Worm (Caenorhabditis elegans) whole organism, L3 larva: ENCODE measurements around the gene C15H9.11.

Experiments used
- R02D3.7 ChIP-seq: fragments of 150-350 bp; optimal IDR thresholded peaks from 2 replicates; lab custom pipeline; 2014; ENCODE audit warnings: missing biosample characterization, missing genetic modification characterization
- ZK546.5 ChIP-seq: sonication (generic microtip); optimal IDR thresholded peaks from 2 replicates; lab custom pipeline; 2017; ENCODE audit warnings: missing biosample characterization, missing genetic modification characterization
- aly-2 ChIP-seq: fragments of 150-350 bp; optimal IDR thresholded peaks from 2 replicates; lab custom pipeline; 2014; ENCODE audit warnings: missing biosample characterization, missing genetic modification characterization
- ceh-16 ChIP-seq: sonication (generic microtip); optimal IDR thresholded peaks from 2 replicates; lab custom pipeline; 2017; ENCODE audit warnings: missing biosample characterization, missing genetic modification characterization
- ceh-28 ChIP-seq: fragments of 150-350 bp; optimal IDR thresholded peaks from 2 replicates; lab custom pipeline; 2014; ENCODE audit warnings: missing biosample characterization, missing genetic modification reagents, missing genetic modification characterization
- ceh-9 ChIP-seq: sonication (generic microtip); optimal IDR thresholded peaks from 2 replicates; lab custom pipeline; 2018; ENCODE audit warnings: missing biosample characterization, missing genetic modification characterization
- daf-12 ChIP-seq: fragments of 150-350 bp; optimal IDR thresholded peaks from 2 replicates; lab custom pipeline; 2014; ENCODE audit warnings: missing biosample characterization, missing genetic modification reagents, missing genetic modification characterization
- egl-27 ChIP-seq: sonication (generic microtip); optimal IDR thresholded peaks from 4 replicates; lab custom pipeline; 2017; ENCODE audit warnings: missing biosample characterization, missing genetic modification reagents, missing genetic modification characterization
- egl-5 ChIP-seq: fragments of 150-350 bp; optimal IDR thresholded peaks from 2 replicates; lab custom pipeline; 2017; ENCODE audit warnings: missing biosample characterization, missing genetic modification reagents, missing genetic modification characterization, inconsistent platforms
- elt-1 ChIP-seq: fragments of 150-350 bp; optimal IDR thresholded peaks from 2 replicates; lab custom pipeline; 2014; ENCODE audit warnings: missing biosample characterization, missing genetic modification characterization
- elt-2 ChIP-seq: sonication (generic microtip); optimal IDR thresholded peaks from 2 replicates; lab custom pipeline; 2016; ENCODE audit warnings: missing genetic modification reagents, mild to moderate bottlenecking, missing genetic modification characterization, missing compliant biosample characterization
- elt-3 ChIP-seq, 3 experiments: fragments of 150-350 bp in 1 of 3; sonication (generic microtip) in 2 of 3; optimal IDR thresholded peaks; 2 replicates in 2 of 3; 4 replicates in 1 of 3; lab custom pipeline; 2014 to 2017; ENCODE audit warnings: missing biosample characterization in 3 of 3, missing genetic modification characterization in 3 of 3
- eor-1 ChIP-seq, 2 experiments: fragments of 150-350 bp; optimal IDR thresholded peaks; 2 replicates each; lab custom pipeline; 2014 to 2018; ENCODE audit warnings: missing biosample characterization in 2 of 2, missing genetic modification characterization in 2 of 2
- fkh-10 ChIP-seq: sonication (generic microtip); optimal IDR thresholded peaks from 2 replicates; lab custom pipeline; 2017; ENCODE audit warnings: missing biosample characterization, missing genetic modification reagents, missing genetic modification characterization
- fos-1 ChIP-seq: fragments of 150-350 bp; optimal IDR thresholded peaks from 2 replicates; lab custom pipeline; 2014; ENCODE audit warnings: missing biosample characterization, missing genetic modification characterization
- hmg-11 ChIP-seq: sonication (generic microtip); optimal IDR thresholded peaks from 2 replicates; lab custom pipeline; 2016; ENCODE audit warnings: missing genetic modification characterization, missing compliant biosample characterization
- jun-1 ChIP-seq: fragments of 150-350 bp; optimal IDR thresholded peaks from 2 replicates; lab custom pipeline; 2014; ENCODE audit warnings: missing biosample characterization, missing genetic modification reagents, missing genetic modification characterization
- lin-15B ChIP-seq: fragments of 150-350 bp; optimal IDR thresholded peaks from 2 replicates; lab custom pipeline; 2014; ENCODE audit warnings: missing biosample characterization, missing genetic modification characterization
- lin-39 ChIP-seq: fragments of 150-350 bp; optimal IDR thresholded peaks from 2 replicates; lab custom pipeline; 2018; ENCODE audit warnings: missing biosample characterization, missing genetic modification reagents, missing genetic modification characterization
- lsy-12 ChIP-seq: sonication (generic microtip); optimal IDR thresholded peaks from 2 replicates; lab custom pipeline; 2016; ENCODE audit warnings: mild to moderate bottlenecking, missing genetic modification characterization, missing compliant biosample characterization
- mml-1 ChIP-seq: fragments of 150-350 bp; sonication (generic microtip); optimal IDR thresholded peaks from 3 replicates; lab custom pipeline; 2014; ENCODE audit warnings: missing biosample characterization, missing genetic modification characterization
- nhr-11 ChIP-seq: fragments of 150-350 bp; optimal IDR thresholded peaks from 2 replicates; lab custom pipeline; 2014; ENCODE audit warnings: missing biosample characterization, missing genetic modification characterization
- nhr-12 ChIP-seq: fragments of 150-350 bp; optimal IDR thresholded peaks from 2 replicates; lab custom pipeline; 2014; ENCODE audit warnings: missing biosample characterization, missing genetic modification characterization
- nhr-23 ChIP-seq: fragments of 150-350 bp; optimal IDR thresholded peaks from 2 replicates; lab custom pipeline; 2014; ENCODE audit warnings: missing biosample characterization, missing genetic modification reagents, missing genetic modification characterization
- nhr-237 ChIP-seq: fragments of 150-350 bp; optimal IDR thresholded peaks from 2 replicates; lab custom pipeline; 2014; ENCODE audit warnings: missing biosample characterization, missing genetic modification characterization
- nhr-25 ChIP-seq: sonication (generic microtip); optimal IDR thresholded peaks from 2 replicates; lab custom pipeline; 2017; ENCODE audit warnings: missing biosample characterization, missing genetic modification characterization
- nhr-28 ChIP-seq: fragments of 150-350 bp; optimal IDR thresholded peaks from 2 replicates; lab custom pipeline; 2014; ENCODE audit warnings: missing biosample characterization, missing genetic modification characterization
- nhr-43 ChIP-seq: sonication (generic microtip); optimal IDR thresholded peaks from 2 replicates; lab custom pipeline; 2016; ENCODE audit warnings: mild to moderate bottlenecking, missing genetic modification characterization, missing compliant biosample characterization; ENCODE audit not compliant: poor library complexity, severe bottlenecking
- nhr-76 ChIP-seq: fragments of 150-350 bp; sonication (generic microtip); optimal IDR thresholded peaks from 5 replicates; lab custom pipeline; 2014; ENCODE audit warnings: missing biosample characterization, missing genetic modification characterization
- nhr-77 ChIP-seq: fragments of 150-350 bp; optimal IDR thresholded peaks from 2 replicates; lab custom pipeline; 2014; ENCODE audit warnings: missing biosample characterization, missing genetic modification characterization
- pha-4 ChIP-seq: fragments of 150-350 bp; optimal IDR thresholded peaks from 2 replicates; lab custom pipeline; 2014; ENCODE audit warnings: missing biosample characterization, missing genetic modification reagents, missing genetic modification characterization
- pqm-1 ChIP-seq: fragments of 150-350 bp; optimal IDR thresholded peaks from 2 replicates; lab custom pipeline; 2017; ENCODE audit warnings: missing biosample characterization, missing genetic modification characterization, inconsistent platforms
- sea-2 ChIP-seq: fragments of 150-350 bp; sonication (generic microtip); optimal IDR thresholded peaks from 4 replicates; lab custom pipeline; 2014; ENCODE audit warnings: missing biosample characterization, missing genetic modification reagents, missing genetic modification characterization
- skn-1 ChIP-seq: fragments of 150-350 bp; optimal IDR thresholded peaks from 2 replicates; lab custom pipeline; 2014; ENCODE audit warnings: missing biosample characterization, missing genetic modification characterization
- snpc-4 ChIP-seq: fragments of 150-350 bp; optimal IDR thresholded peaks from 2 replicates; lab custom pipeline; 2014; ENCODE audit warnings: missing biosample characterization, missing genetic modification characterization
- tbx-2 ChIP-seq: sonication (generic microtip); optimal IDR thresholded peaks from 2 replicates; lab custom pipeline; 2016; ENCODE audit warnings: mild to moderate bottlenecking, missing genetic modification characterization, missing compliant biosample characterization
- unc-62 ChIP-seq: fragments of 150-350 bp; sonication (generic microtip); optimal IDR thresholded peaks from 4 replicates; lab custom pipeline; 2014; ENCODE audit warnings: missing biosample characterization, missing genetic modification reagents, missing genetic modification characterization
- zag-1 ChIP-seq: fragments of 150-350 bp; optimal IDR thresholded peaks from 2 replicates; lab custom pipeline; 2014; ENCODE audit warnings: missing biosample characterization, missing genetic modification characterization
- ztf-11 ChIP-seq: fragments of 150-350 bp; optimal IDR thresholded peaks from 2 replicates; lab custom pipeline; 2014; ENCODE audit warnings: missing biosample characterization, missing genetic modification characterization

C15H9.11 gene

DNA sequence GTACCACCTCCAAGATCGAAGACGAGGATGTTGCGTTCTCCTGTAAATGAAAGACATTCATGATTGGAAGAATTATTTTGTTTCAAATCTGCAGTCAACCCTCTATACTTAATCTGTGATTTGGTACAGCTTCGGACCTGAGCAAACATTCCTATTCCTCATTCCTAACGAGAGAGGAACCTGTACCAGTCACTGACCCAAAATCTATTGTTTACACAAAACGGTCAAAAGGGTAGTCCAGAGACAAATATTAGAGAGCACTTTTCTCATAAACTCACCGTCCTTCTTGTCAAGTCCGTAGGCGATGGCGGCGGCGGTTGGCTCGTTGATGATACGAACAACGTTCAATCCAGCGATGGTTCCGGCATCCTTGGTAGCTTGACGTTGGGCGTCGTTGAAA is 12.4 kb downstream of the C15H9.11 start:
- TF ChIP-seq pha-4 (tag; lab: Kevin White, UChicago) (peak; percentile 56), nhr-11 (tag; lab: Kevin White, UChicago) (no peak)

DNA sequence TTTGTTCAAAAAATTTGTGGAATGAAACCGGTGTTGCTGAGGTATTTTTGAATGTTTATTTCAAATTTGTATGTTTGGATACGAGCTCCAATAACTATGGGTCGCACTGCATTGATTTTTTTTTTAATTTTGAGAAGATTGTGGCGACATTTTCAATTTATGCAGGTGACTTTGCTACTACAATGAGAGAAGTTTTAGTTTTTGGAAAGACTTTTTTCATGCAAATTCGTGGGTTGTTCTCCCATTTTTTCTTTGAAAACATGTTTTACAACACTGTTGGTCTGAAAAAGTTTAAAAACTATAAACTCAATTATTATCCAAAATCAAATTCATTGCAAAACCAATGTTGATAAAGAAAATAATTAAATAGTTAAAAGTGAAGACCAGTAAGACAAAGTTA is 14.5 kb downstream of the C15H9.11 start:
- TF ChIP-seq pqm-1 (tag; lab: Kevin White, UChicago) (peak; percentile 29), lsy-12 (tag; lab: Kevin White, UChicago) (peak; percentile 62), nhr-43 (tag; lab: Kevin White, UChicago) (peak; percentile 68), zag-1 (tag; lab: Kevin White, UChicago) (no peak), nhr-77 (tag; lab: Kevin White, UChicago) (peak; percentile 36), skn-1 (peak; percentile 13), nhr-23 (tag; lab: Kevin White, UChicago) (peak; percentile 41), eor-1 (tag; optimal IDR thresholded peaks at IDR 0.05; lab: Kevin White, UChicago) (no peak), fkh-10 (no peak), R02D3.7 (tag; lab: Kevin White, UChicago) (no peak), ceh-28 (tag; lab: Kevin White, UChicago) (peak; percentile 63), elt-2 (tag; lab: Kevin White, UChicago) (peak; percentile 33), nhr-76 (tag; lab: Kevin White, UChicago) (no peak), aly-2 (peak; percentile 58), fos-1 (tag; lab: Kevin White, UChicago) (peak; percentile 78)

DNA sequence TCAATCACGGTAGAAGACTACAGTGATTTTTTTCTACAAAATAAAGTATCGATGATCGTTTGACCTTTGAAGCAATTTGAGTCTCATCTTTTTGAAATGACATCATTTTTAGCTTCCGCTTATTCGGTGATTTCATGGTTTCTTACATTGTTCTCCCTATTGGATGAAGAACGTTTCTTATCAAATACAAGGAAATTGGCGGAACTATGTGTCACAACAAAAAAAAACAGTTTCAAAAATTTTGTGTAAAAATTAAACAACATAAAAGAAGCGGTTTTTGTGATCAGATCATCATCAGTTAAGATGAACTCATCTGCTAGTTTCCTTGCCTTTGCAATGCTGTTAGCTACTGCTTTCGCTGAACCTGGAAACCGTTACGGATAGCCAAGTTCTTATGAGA is 15.5 kb downstream of the C15H9.11 start, which contains the start of gene C45B2.8:
TSS of gene C45B2.8 (plus strand) at position 301 of the 400 bp plus-strand sequence.
- TF ChIP-seq nhr-28 (tag; lab: Kevin White, UChicago): no peak
- no peak for TF ChIP-seq nhr-77 (tag; lab: Kevin White, UChicago)

DNA sequence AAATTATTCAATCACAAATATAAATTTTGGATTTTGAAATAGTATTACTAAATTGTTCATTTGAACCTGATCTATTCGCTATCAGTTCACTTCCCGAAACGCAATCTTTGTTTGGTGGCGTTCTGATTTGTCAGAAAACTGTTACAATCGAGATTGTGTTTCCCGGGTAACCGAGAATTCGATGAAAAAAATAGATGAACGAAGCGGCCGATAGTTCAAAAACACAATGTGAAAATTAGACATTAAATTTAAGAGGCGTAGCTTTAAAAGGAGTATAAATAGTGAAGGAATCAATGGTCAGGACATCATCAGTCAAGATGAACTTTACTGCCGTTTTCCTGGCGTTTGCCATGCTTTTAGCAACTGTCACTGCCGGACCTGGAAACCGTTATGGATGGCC is 17.4 kb downstream of the C15H9.11 start, which contains the start of gene C45B2.1:
TSS of gene C45B2.1 (plus strand) at position 301 of the 400 bp plus-strand sequence.
- TF ChIP-seq R02D3.7 (tag; lab: Kevin White, UChicago) (no peak), aly-2 (no peak), unc-62 (GFP tag; lab: Kevin White, UChicago) (no peak), snpc-4 (tag; lab: Kevin White, UChicago) (no peak)
- TF ChIP-seq, all 47 proteins: peak for 0

DNA sequence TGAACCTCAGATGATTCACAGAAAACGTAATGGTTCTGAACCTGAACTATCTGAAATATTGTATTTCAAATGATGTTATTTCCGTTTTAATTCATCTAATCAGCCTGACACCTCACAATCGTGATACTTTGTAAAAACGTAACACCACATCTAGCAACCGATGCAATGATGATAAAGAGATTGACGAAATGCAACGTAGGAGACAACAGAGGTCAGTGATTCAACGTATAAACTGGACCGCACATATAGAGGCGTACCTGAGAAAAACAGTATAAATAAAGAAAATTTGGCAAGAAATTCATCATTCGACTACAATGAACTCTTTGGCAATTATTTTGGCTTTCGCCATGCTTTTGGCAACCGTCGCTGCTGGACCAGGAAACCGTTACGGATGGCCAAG is 18.8 kb downstream of the C15H9.11 start, which contains the start of gene C45B2.2:
TSS of gene C45B2.2 (plus strand) at position 301 of the 400 bp plus-strand sequence.
- TF ChIP-seq sea-2 (no peak), ZK546.5 (tag; lab: Kevin White, UChicago) (no peak), nhr-23 (tag; lab: Kevin White, UChicago) (no peak), nhr-237 (no peak), ceh-16 (tag; lab: Kevin White, UChicago) (no peak), zag-1 (tag; lab: Kevin White, UChicago) (no peak), lin-15B (tag; lab: Kevin White, UChicago) (no peak), elt-1 (tag; lab: Kevin White, UChicago) (no peak)
- TF ChIP-seq, all 47 proteins: peak for 0

DNA sequence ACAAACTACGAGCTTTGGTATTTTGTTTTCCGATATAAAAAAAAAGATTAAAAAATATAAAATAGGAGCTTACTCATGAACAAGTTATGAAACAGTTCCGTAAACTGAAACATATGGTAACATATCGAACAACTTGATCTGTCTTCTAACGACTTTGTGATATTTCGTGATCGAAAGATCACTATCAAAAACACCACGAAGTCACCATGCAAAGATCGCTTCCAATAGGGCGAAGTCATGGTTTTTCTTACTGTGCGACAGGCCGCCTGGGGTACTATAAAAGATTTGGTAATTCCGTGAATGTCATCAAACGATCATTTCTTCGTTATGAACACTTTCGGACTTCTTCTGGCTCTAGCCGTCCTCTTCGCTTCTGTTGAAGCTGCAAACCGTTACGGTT is 20.5 kb downstream of the C15H9.11 start, which contains the start of gene C45B2.3:
TSS of gene C45B2.3 (plus strand) at position 301 of the 400 bp plus-strand sequence.
- TF ChIP-seq elt-1 (tag; lab: Kevin White, UChicago): no peak
- TF ChIP-seq nhr-11 (tag; lab: Kevin White, UChicago): no peak

DNA sequence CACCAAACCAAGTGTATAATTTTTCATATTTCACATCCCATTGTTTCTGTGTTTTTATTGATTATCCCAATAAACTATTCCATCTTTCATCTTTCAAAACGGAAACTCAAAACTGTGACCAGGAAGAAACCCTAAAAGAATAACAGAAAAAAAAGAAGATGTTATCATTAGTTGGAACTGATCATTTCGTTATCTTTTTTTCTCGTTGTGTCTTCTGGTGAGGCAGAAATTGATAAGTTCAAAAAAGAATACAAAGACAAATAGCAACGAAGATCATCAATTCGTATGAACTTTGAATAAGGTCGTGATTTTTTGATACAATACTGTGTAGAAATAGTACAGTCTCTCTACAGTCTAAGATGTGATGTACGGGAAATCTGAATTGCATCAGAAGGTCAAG is 21.4 kb downstream of the C15H9.11 start:
- TF ChIP-seq mml-1 (tag; lab: Kevin White, UChicago) (no peak), nhr-23 (tag; lab: Kevin White, UChicago) (peak; percentile 47), ceh-9 (tag; lab: Kevin White, UChicago) (no peak), daf-12 (tag; lab: Kevin White, UChicago) (no peak), lin-39 (tag; lab: Kevin White, UChicago) (no peak), nhr-12 (no peak), nhr-25 (tag; lab: Kevin White, UChicago) (no peak), elt-3 (tag; optimal IDR thresholded peaks at IDR 0.05; lab: Kevin White, UChicago) (peak in 1 of 3 experiments; percentile 7), R02D3.7 (tag; lab: Kevin White, UChicago) (no peak), ztf-11 (tag; lab: Kevin White, UChicago) (no peak), tbx-2 (tag; lab: Kevin White, UChicago) (no peak), nhr-76 (tag; lab: Kevin White, UChicago) (no peak), jun-1 (tag; lab: Kevin White, UChicago) (no peak), egl-5 (tag; lab: Kevin White, UChicago) (no peak), fos-1 (tag; lab: Kevin White, UChicago) (no peak), ceh-28 (tag; lab: Kevin White, UChicago) (peak; percentile 14), hmg-11 (no peak), nhr-237 (no peak), egl-27 (tag; lab: Kevin White, UChicago) (no peak), elt-2 (tag; lab: Kevin White, UChicago) (peak; percentile 34)
